Worm (Caenorhabditis elegans) whole organism, late embryonic: ENCODE results near the gene C38C6.3.
A peak's percentile ranks its signal among the peaks of the same experiment; 100 is the strongest.

Source experiments
- C38D4.7 ChIP-seq: fragments of 200-800 bp; sonication (Bioruptor generic); optimal IDR thresholded peaks from 2 replicates; lab custom pipeline; 2018; ENCODE audit warnings: mild to moderate bottlenecking, missing genetic modification characterization, moderate library complexity, missing compliant biosample characterization
- F13H6.1 ChIP-seq: sonication (generic microtip); optimal IDR thresholded peaks from 2 replicates; lab custom pipeline; 2016; ENCODE audit warnings: missing genetic modification characterization, missing compliant biosample characterization
- K02D7.2 ChIP-seq: sonication (generic microtip); optimal IDR thresholded peaks from 2 replicates; lab custom pipeline; 2017; ENCODE audit warnings: mild to moderate bottlenecking, missing genetic modification characterization, missing compliant biosample characterization
- K09A11.1 ChIP-seq: sonication (generic microtip); optimal IDR thresholded peaks from 2 replicates; lab custom pipeline; 2017; ENCODE audit warnings: antibody characterized with exemption, mild to moderate bottlenecking, missing genetic modification characterization, missing compliant biosample characterization; ENCODE audit not compliant: insufficient read depth
- T23F11.4 ChIP-seq: fragments of 200-800 bp; sonication (Bioruptor generic); optimal IDR thresholded peaks from 2 replicates; lab custom pipeline; 2018; ENCODE audit warnings: mild to moderate bottlenecking, missing genetic modification characterization, missing compliant biosample characterization
- Y22D7AL.16 ChIP-seq: sonication (generic microtip); optimal IDR thresholded peaks from 2 replicates; lab custom pipeline; 2016; ENCODE audit warnings: missing genetic modification characterization, missing compliant biosample characterization
- ama-1 ChIP-seq: fragments of 150-350 bp; optimal IDR thresholded peaks from 2 replicates; lab custom pipeline; 2014
- ceh-18 ChIP-seq: sonication (generic microtip); optimal IDR thresholded peaks from 2 replicates; lab custom pipeline; 2016; ENCODE audit warnings: missing genetic modification characterization, missing compliant biosample characterization
- ceh-19 ChIP-seq: fragments of 200-800 bp; sonication (Bioruptor generic); optimal IDR thresholded peaks from 2 replicates; lab custom pipeline; 2018; ENCODE audit warnings: mild to moderate bottlenecking, missing genetic modification characterization, missing compliant biosample characterization
- ceh-22 ChIP-seq: sonication (generic microtip); optimal IDR thresholded peaks from 2 replicates; lab custom pipeline; 2017; ENCODE audit warnings: missing biosample characterization, missing genetic modification characterization
- ceh-24 ChIP-seq: sonication (generic microtip); optimal IDR thresholded peaks from 2 replicates; lab custom pipeline; 2016; ENCODE audit warnings: mild to moderate bottlenecking, missing genetic modification characterization, missing compliant biosample characterization
- ceh-30 ChIP-seq: fragments of 150-350 bp; optimal IDR thresholded peaks from 2 replicates; lab custom pipeline; 2014; ENCODE audit warnings: missing biosample characterization, missing genetic modification characterization
- ceh-34 ChIP-seq: sonication (generic microtip); optimal IDR thresholded peaks from 2 replicates; lab custom pipeline; 2016; ENCODE audit warnings: mild to moderate bottlenecking, missing genetic modification characterization, missing compliant biosample characterization
- ceh-45 ChIP-seq: fragments of 200-800 bp; sonication (Bioruptor generic); IDR thresholded peaks from 2 replicates; pipeline ENCODE4 v1.3.6; 2022; ENCODE audit warnings: missing genetic modification reagents, missing genetic modification characterization, missing compliant biosample characterization
- che-1 ChIP-seq: sonication (generic microtip); optimal IDR thresholded peaks from 2 replicates; lab custom pipeline; 2016; ENCODE audit warnings: mild to moderate bottlenecking, missing genetic modification characterization, missing compliant biosample characterization
- dmd-4 ChIP-seq: sonication (generic microtip); optimal IDR thresholded peaks from 2 replicates; lab custom pipeline; 2016; ENCODE audit warnings: borderline replicate concordance, missing genetic modification characterization, missing compliant biosample characterization
- dve-1 ChIP-seq: sonication (generic microtip); optimal IDR thresholded peaks from 2 replicates; lab custom pipeline; 2017; ENCODE audit warnings: antibody characterized with exemption, mild to moderate bottlenecking, missing genetic modification characterization, missing compliant biosample characterization
- ets-4 ChIP-seq: sonication (generic microtip); optimal IDR thresholded peaks from 2 replicates; lab custom pipeline; 2016; ENCODE audit warnings: missing genetic modification characterization, missing compliant biosample characterization
- eyg-1 ChIP-seq: sonication (generic microtip); optimal IDR thresholded peaks from 2 replicates; lab custom pipeline; 2016; ENCODE audit warnings: missing genotype, missing genetic modification characterization, missing compliant biosample characterization
- fkh-10 ChIP-seq: fragments of 150-350 bp; optimal IDR thresholded peaks from 2 replicates; lab custom pipeline; 2014; ENCODE audit warnings: missing biosample characterization, missing genetic modification reagents, missing genetic modification characterization
- fkh-6 ChIP-seq: sonication (generic microtip); optimal IDR thresholded peaks from 2 replicates; lab custom pipeline; 2016; ENCODE audit warnings: missing genetic modification characterization, missing compliant biosample characterization
- gmeb-2 ChIP-seq: sonication (generic microtip); optimal IDR thresholded peaks from 2 replicates; lab custom pipeline; 2016; ENCODE audit warnings: missing genetic modification characterization, inconsistent platforms, missing compliant biosample characterization
- hlh-13 ChIP-seq: fragments of 200-800 bp; sonication (Bioruptor generic); optimal IDR thresholded peaks from 2 replicates; lab custom pipeline; 2018; ENCODE audit warnings: mild to moderate bottlenecking, missing genetic modification characterization, missing compliant biosample characterization
- hlh-6 ChIP-seq: sonication (generic microtip); optimal IDR thresholded peaks from 2 replicates; lab custom pipeline; 2016; ENCODE audit warnings: missing genotype, missing genetic modification characterization, missing compliant biosample characterization
- hlh-8 ChIP-seq: sonication (generic microtip); optimal IDR thresholded peaks from 2 replicates; lab custom pipeline; 2016; ENCODE audit warnings: missing genotype, missing genetic modification characterization, missing compliant biosample characterization
- lim-6 ChIP-seq: sonication (generic microtip); optimal IDR thresholded peaks from 2 replicates; lab custom pipeline; 2016; ENCODE audit warnings: missing genetic modification characterization, missing compliant biosample characterization
- lin-11 ChIP-seq: fragments of 200-800 bp; sonication (Bioruptor generic); optimal IDR thresholded peaks from 2 replicates; lab custom pipeline; 2018; ENCODE audit warnings: mild to moderate bottlenecking, missing genetic modification characterization, missing compliant biosample characterization
- nfya-1 ChIP-seq: sonication (generic microtip); optimal IDR thresholded peaks from 2 replicates; lab custom pipeline; 2017; ENCODE audit warnings: missing genetic modification characterization, mild to moderate bottlenecking, missing compliant biosample characterization, antibody characterized with exemption, moderate library complexity
- nhr-11 ChIP-seq: fragments of 150-350 bp; optimal IDR thresholded peaks from 2 replicates; lab custom pipeline; 2014; ENCODE audit warnings: missing biosample characterization, missing genetic modification characterization
- nhr-232 ChIP-seq: sonication (generic microtip); optimal IDR thresholded peaks from 2 replicates; lab custom pipeline; 2016; ENCODE audit warnings: missing genetic modification characterization, missing compliant biosample characterization
- npax-4 ChIP-seq: sonication (generic microtip); optimal IDR thresholded peaks from 2 replicates; lab custom pipeline; 2016; ENCODE audit warnings: missing genetic modification characterization, missing compliant biosample characterization
- odd-2 ChIP-seq: sonication (generic microtip); optimal IDR thresholded peaks from 2 replicates; lab custom pipeline; 2017; ENCODE audit warnings: antibody characterized with exemption, mild to moderate bottlenecking, missing genetic modification characterization, missing compliant biosample characterization
- pag-3 ChIP-seq: sonication (generic microtip); optimal IDR thresholded peaks from 2 replicates; lab custom pipeline; 2016; ENCODE audit warnings: missing compliant biosample characterization, missing genetic modification characterization, borderline replicate concordance
- pat-9 ChIP-seq: fragments of 200-800 bp; sonication (Bioruptor generic); optimal IDR thresholded peaks from 2 replicates; lab custom pipeline; 2018; ENCODE audit warnings: mild to moderate bottlenecking, missing genetic modification characterization, moderate library complexity, missing compliant biosample characterization
- pax-1 ChIP-seq: fragments of 150-350 bp; optimal IDR thresholded peaks from 2 replicates; lab custom pipeline; 2014; ENCODE audit warnings: missing biosample characterization, missing genetic modification characterization
- pqm-1 ChIP-seq: sonication (generic microtip); optimal IDR thresholded peaks from 2 replicates; lab custom pipeline; 2016; ENCODE audit warnings: missing genetic modification characterization, missing compliant biosample characterization
- pros-1 ChIP-seq: fragments of 150-350 bp; optimal IDR thresholded peaks from 2 replicates; lab custom pipeline; 2014; ENCODE audit warnings: missing biosample characterization, missing genetic modification reagents, missing genetic modification characterization
- ref-2 ChIP-seq: sonication (generic microtip); optimal IDR thresholded peaks from 2 replicates; lab custom pipeline; 2016; ENCODE audit warnings: missing genetic modification characterization, missing compliant biosample characterization
- sdc-2 ChIP-seq: sonication (generic microtip); optimal IDR thresholded peaks from 2 replicates; lab custom pipeline; 2016; ENCODE audit warnings: missing genotype, missing genetic modification characterization, missing compliant biosample characterization
- sox-2 ChIP-seq: fragments of 200-800 bp; sonication (Bioruptor generic); IDR thresholded peaks from 2 replicates; pipeline ENCODE4 v1.3.6; 2022; ENCODE audit warnings: missing genetic modification reagents, missing genetic modification characterization, missing compliant biosample characterization
- syd-9 ChIP-seq: sonication (generic microtip); optimal IDR thresholded peaks from 2 replicates; lab custom pipeline; 2016; ENCODE audit warnings: mild to moderate bottlenecking, missing genetic modification characterization, moderate library complexity, missing compliant biosample characterization
- tbx-2 ChIP-seq: sonication (generic microtip); optimal IDR thresholded peaks from 2 replicates; lab custom pipeline; 2016; ENCODE audit warnings: missing genetic modification characterization, missing compliant biosample characterization
- tbx-7 ChIP-seq: sonication (generic microtip); optimal IDR thresholded peaks from 2 replicates; lab custom pipeline; 2016; ENCODE audit warnings: missing genotype, missing genetic modification characterization, missing compliant biosample characterization
- unc-3 ChIP-seq, 2 experiments: fragments of 200-800 bp in 1 of 2; sonication (Bioruptor generic) in 1 of 2; sonication (generic microtip) in 1 of 2; conservative IDR thresholded peaks in 1 of 2; optimal IDR thresholded peaks in 1 of 2; 2 replicates each; pipeline versions ENCODE4 v1.3.6 to Lab custom; 2016 to 2022; ENCODE audit warnings: missing compliant biosample characterization in 2 of 2, missing genetic modification characterization in 2 of 2, missing genetic modification reagents in 1 of 2
- unc-42 ChIP-seq: sonication (generic microtip); optimal IDR thresholded peaks from 2 replicates; lab custom pipeline; 2016; ENCODE audit warnings: missing genotype, missing genetic modification characterization, missing compliant biosample characterization
- zip-5 ChIP-seq: sonication (generic microtip); optimal IDR thresholded peaks from 2 replicates; lab custom pipeline; 2016; ENCODE audit warnings: missing genetic modification characterization, missing compliant biosample characterization

C38C6.3 gene

ce11 chrII:14627330-14627729 is 5.6 kb upstream of the C38C6.3 start, which contains the start of gene tag-297:
Gene tag-297 (plus strand): TSS chrII:14627630.
- TF ChIP-seq lin-11 (tag; lab: Kevin White, UChicago) (no peak), nfya-1 (no peak), tbx-2 (no peak), hlh-13 (GFP tag; lab: Kevin White, UChicago) (no peak), ceh-19 (GFP tag; lab: Kevin White, UChicago) (no peak), fkh-10 (GFP tag; lab: Kevin White, UChicago) (no peak), nhr-232 (tag; lab: Kevin White, UChicago) (no peak), odd-2 (tag; lab: Kevin White, UChicago) (no peak)

- no peak for TF ChIP-seq sox-2 (GFP tag; lab: Robert Waterston, UW)
- no peak for TF ChIP-seq lim-6 (tag; lab: Kevin White, UChicago)
- no peak for TF ChIP-seq ceh-45 (GFP tag; lab: Robert Waterston, UW)
- TF ChIP-seq ceh-18 (tag; lab: Kevin White, UChicago) = no peak
- no peak for TF ChIP-seq hlh-8 (tag; lab: Kevin White, UChicago)
- TF ChIP-seq C38D4.7 (GFP tag; lab: Kevin White, UChicago) = no peak
- no peak for TF ChIP-seq ref-2 (tag; lab: Kevin White, UChicago)
- no peak for TF ChIP-seq T23F11.4 (GFP tag; lab: Kevin White, UChicago)
- no peak for TF ChIP-seq pax-1 (tag; lab: Kevin White, UChicago)
- TF ChIP-seq fkh-6 = no peak
- no peak for TF ChIP-seq F13H6.1 (tag; lab: Kevin White, UChicago)
- TF ChIP-seq ceh-22 (tag; lab: Kevin White, UChicago) = no peak
- TF ChIP-seq fkh-10 (GFP tag; lab: Kevin White, UChicago) = no peak
- TF ChIP-seq nfya-1 = no peak
- TF ChIP-seq tbx-7 = no peak
- TF ChIP-seq ets-4 = no peak
- TF ChIP-seq pqm-1 (tag; lab: Kevin White, UChicago) = no peak
- TF ChIP-seq gmeb-2 = no peak
- TF ChIP-seq nhr-11 (tag; lab: Kevin White, UChicago) = no peak
- TF ChIP-seq ceh-30 = no peak
- TF ChIP-seq, all 69 proteins: peak for 0
Measured at ce11 chrII:14634042-14634441, 1.1 kb downstream of the C38C6.3 start.

ce11 chrII:14635179-14635578 is 2.3 kb downstream of the C38C6.3 start:
- TF ChIP-seq K02D7.2 (tag; lab: Kevin White, UChicago) (peak; percentile 51), che-1 (tag; lab: Kevin White, UChicago) (peak; percentile 62), dmd-4 (peak; percentile 73), nhr-232 (tag; lab: Kevin White, UChicago) (peak; percentile 72), K09A11.1 (tag; lab: Kevin White, UChicago) (no peak), lim-6 (tag; lab: Kevin White, UChicago) (no peak), dve-1 (tag; lab: Kevin White, UChicago) (peak; percentile 26), ceh-22 (tag; lab: Kevin White, UChicago) (no peak), fkh-10 (GFP tag; lab: Kevin White, UChicago) (no peak), npax-4 (tag; lab: Kevin White, UChicago) (peak; percentile 34), unc-42 (tag; lab: Kevin White, UChicago) (no peak), pros-1 (no peak), ama-1 (no peak), pat-9 (tag; lab: Kevin White, UChicago) (peak; percentile 54), Y22D7AL.16 (tag; lab: Kevin White, UChicago) (peak; percentile 69), T23F11.4 (GFP tag; lab: Kevin White, UChicago) (peak; percentile 30), sdc-2 (tag; lab: Kevin White, UChicago) (peak; percentile 5), eyg-1 (tag; lab: Kevin White, UChicago) (no peak), unc-3 (GFP tag; conservative IDR thresholded peaks at IDR 0.05; lab: Robert Waterston, UW) (0 out of 2 replicates have a peak, but pooled peaks have one; percentile 53), unc-3 (tag; optimal IDR thresholded peaks at IDR 0.05; lab: Kevin White, UChicago) (peak; percentile 10), hlh-13 (GFP tag; lab: Kevin White, UChicago) (peak; percentile 54), hlh-6 (peak; percentile 65), ceh-19 (GFP tag; lab: Kevin White, UChicago) (peak; percentile 51), odd-2 (tag; lab: Kevin White, UChicago) (no peak), zip-5 (tag; lab: Kevin White, UChicago) (peak; percentile 18), tbx-7 (no peak), tbx-2 (peak; percentile 66), ceh-30 (no peak), ceh-34 (tag; lab: Kevin White, UChicago) (peak; percentile 52), C38D4.7 (GFP tag; lab: Kevin White, UChicago) (peak; percentile 60), ref-2 (tag; lab: Kevin White, UChicago) (peak; percentile 26), syd-9 (tag; lab: Kevin White, UChicago) (peak; percentile 23), sox-2 (GFP tag; lab: Robert Waterston, UW) (peak; percentile 65), F13H6.1 (tag; lab: Kevin White, UChicago) (peak; percentile 50), pag-3 (tag; lab: Kevin White, UChicago) (no peak), ceh-24 (no peak), hlh-8 (tag; lab: Kevin White, UChicago) (no peak)
